Worm (Caenorhabditis elegans): ENCODE data around the gene col-80.

DNA sequence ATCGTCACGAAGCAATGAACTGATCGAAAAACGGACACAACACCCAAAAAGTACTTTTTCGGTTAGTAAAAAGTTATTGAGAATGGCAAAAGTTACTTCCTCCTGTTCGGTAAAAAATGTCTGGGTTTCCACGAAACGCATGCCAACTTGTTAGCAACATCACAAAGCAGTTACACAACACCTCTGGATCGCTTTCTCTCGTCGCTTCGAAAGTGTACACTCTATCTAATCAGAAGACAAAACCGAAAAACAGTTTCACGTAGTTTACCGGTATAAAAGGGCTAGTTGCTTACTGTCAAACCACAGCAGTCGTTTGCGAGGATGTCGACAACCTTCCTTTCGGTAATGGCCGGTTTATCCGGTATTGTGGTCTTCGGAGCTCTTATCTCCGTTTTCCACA lies at the start of gene col-80:
- TF ChIP-seq unc-130 (GFP tag; optimal IDR thresholded peaks at IDR 0.05) (no peak), hsf-1 (GFP tag; IDR thresholded peaks at IDR 0.05) (no peak)

All from whole organism, young adult.